Fruit fly (Drosophila melanogaster): ENCODE data around the gene sxe2.

- no peak for TF ChIP-seq CG16779 (tag; optimal IDR thresholded peaks at IDR 0.05)
- TF ChIP-seq Eip78C (GFP tag) = peak; percentile 28
- TF ChIP-seq CG6854 (GFP tag; optimal IDR thresholded peaks at IDR 0.05) = no peak
- TF ChIP-seq vri (GFP tag; optimal IDR thresholded peaks at IDR 0.05) = no peak
Measured at dm6 chr3R:16094918-16095317, 11.2 kb downstream of the sxe2 start.
